Worm (Caenorhabditis elegans): ENCODE results near the gene fip-5.

DNA sequence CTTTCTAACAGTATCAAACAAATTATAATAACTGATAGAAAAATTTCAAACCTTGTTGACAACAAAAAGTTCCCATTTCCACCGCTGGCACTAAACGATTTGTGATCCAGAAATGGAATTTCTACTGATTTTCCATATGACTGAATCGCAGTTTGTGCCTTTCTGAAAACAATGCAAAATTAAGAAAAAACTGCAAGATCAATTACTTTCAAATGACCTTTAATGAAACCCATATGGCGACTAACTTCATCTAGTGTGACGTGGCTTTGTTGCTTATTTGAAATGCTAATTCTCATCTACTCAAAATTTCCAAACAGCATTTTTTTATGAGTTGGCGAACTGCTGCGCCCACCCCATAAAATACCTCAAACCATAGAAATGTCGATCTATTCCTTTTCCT lies 5.0 kb downstream of the fip-5 start, which contains the start of gene F41E7.7:
- TF ChIP-seq ztf-11 (tag; optimal IDR thresholded peaks at IDR 0.05) (no peak), lsy-12 (tag; optimal IDR thresholded peaks at IDR 0.05) (no peak), nhr-28 (tag; optimal IDR thresholded peaks at IDR 0.05) (no peak), pha-4 (tag; optimal IDR thresholded peaks at IDR 0.05) (no peak), ama-1 (optimal IDR thresholded peaks at IDR 0.05) (no peak), nhr-25 (tag; optimal IDR thresholded peaks at IDR 0.05) (no peak), mdl-1 (tag; optimal IDR thresholded peaks at IDR 0.05) (no peak), lin-15B (tag; optimal IDR thresholded peaks at IDR 0.05) (no peak)

All from whole organism, L3 larva.